Worm (Caenorhabditis elegans) whole organism, late embryonic: ENCODE measurements around the gene irld-60.
A peak's percentile ranks its signal among the peaks of the same experiment; 100 is the strongest.

ENCODE experiments used
- K02D7.2 ChIP-seq: sonication (generic microtip); optimal IDR thresholded peaks from 2 replicates; lab custom pipeline; 2017; ENCODE audit warnings: mild to moderate bottlenecking, missing genetic modification characterization, missing compliant biosample characterization
- T23F11.4 ChIP-seq: fragments of 200-800 bp; sonication (Bioruptor generic); optimal IDR thresholded peaks from 2 replicates; lab custom pipeline; 2018; ENCODE audit warnings: mild to moderate bottlenecking, missing genetic modification characterization, missing compliant biosample characterization
- Y22D7AL.16 ChIP-seq: sonication (generic microtip); optimal IDR thresholded peaks from 2 replicates; lab custom pipeline; 2016; ENCODE audit warnings: missing genetic modification characterization, missing compliant biosample characterization
- ceh-2 ChIP-seq: sonication (generic microtip); optimal IDR thresholded peaks from 2 replicates; lab custom pipeline; 2016; ENCODE audit warnings: missing genotype, missing genetic modification characterization, missing compliant biosample characterization
- ceh-31 ChIP-seq: sonication (generic microtip); optimal IDR thresholded peaks from 2 replicates; lab custom pipeline; 2016; ENCODE audit warnings: missing genetic modification characterization, missing compliant biosample characterization
- ceh-45 ChIP-seq: fragments of 200-800 bp; sonication (Bioruptor generic); IDR thresholded peaks from 2 replicates; pipeline ENCODE4 v1.3.6; 2022; ENCODE audit warnings: missing genetic modification reagents, missing genetic modification characterization, missing compliant biosample characterization
- ceh-48 ChIP-seq: sonication (generic microtip); optimal IDR thresholded peaks from 2 replicates; lab custom pipeline; 2016; ENCODE audit warnings: missing genetic modification characterization, inconsistent platforms, missing compliant biosample characterization
- ceh-9 ChIP-seq: sonication (generic microtip); optimal IDR thresholded peaks from 2 replicates; lab custom pipeline; 2016; ENCODE audit warnings: mild to moderate bottlenecking, missing genetic modification characterization, inconsistent platforms, missing compliant biosample characterization
- che-1 ChIP-seq: sonication (generic microtip); optimal IDR thresholded peaks from 2 replicates; lab custom pipeline; 2016; ENCODE audit warnings: mild to moderate bottlenecking, missing genetic modification characterization, missing compliant biosample characterization
- dmd-4 ChIP-seq: sonication (generic microtip); optimal IDR thresholded peaks from 2 replicates; lab custom pipeline; 2016; ENCODE audit warnings: borderline replicate concordance, missing genetic modification characterization, missing compliant biosample characterization
- dve-1 ChIP-seq: sonication (generic microtip); optimal IDR thresholded peaks from 2 replicates; lab custom pipeline; 2017; ENCODE audit warnings: antibody characterized with exemption, mild to moderate bottlenecking, missing genetic modification characterization, missing compliant biosample characterization
- eyg-1 ChIP-seq: sonication (generic microtip); optimal IDR thresholded peaks from 2 replicates; lab custom pipeline; 2016; ENCODE audit warnings: missing genotype, missing genetic modification characterization, missing compliant biosample characterization
- fax-1 ChIP-seq: sonication (generic microtip); optimal IDR thresholded peaks from 2 replicates; lab custom pipeline; 2016; ENCODE audit warnings: missing genotype, missing genetic modification characterization, missing compliant biosample characterization
- fkh-10 ChIP-seq: fragments of 150-350 bp; optimal IDR thresholded peaks from 2 replicates; lab custom pipeline; 2014; ENCODE audit warnings: missing biosample characterization, missing genetic modification reagents, missing genetic modification characterization
- fkh-6 ChIP-seq: sonication (generic microtip); optimal IDR thresholded peaks from 2 replicates; lab custom pipeline; 2016; ENCODE audit warnings: missing genetic modification characterization, missing compliant biosample characterization
- gmeb-2 ChIP-seq: sonication (generic microtip); optimal IDR thresholded peaks from 2 replicates; lab custom pipeline; 2016; ENCODE audit warnings: missing genetic modification characterization, inconsistent platforms, missing compliant biosample characterization
- hlh-6 ChIP-seq: sonication (generic microtip); optimal IDR thresholded peaks from 2 replicates; lab custom pipeline; 2016; ENCODE audit warnings: missing genotype, missing genetic modification characterization, missing compliant biosample characterization
- lin-11 ChIP-seq: fragments of 200-800 bp; sonication (Bioruptor generic); optimal IDR thresholded peaks from 2 replicates; lab custom pipeline; 2018; ENCODE audit warnings: mild to moderate bottlenecking, missing genetic modification characterization, missing compliant biosample characterization
- nfya-1 ChIP-seq: sonication (generic microtip); optimal IDR thresholded peaks from 2 replicates; lab custom pipeline; 2017; ENCODE audit warnings: missing genetic modification characterization, mild to moderate bottlenecking, missing compliant biosample characterization, antibody characterized with exemption, moderate library complexity
- nhr-11 ChIP-seq: fragments of 150-350 bp; optimal IDR thresholded peaks from 2 replicates; lab custom pipeline; 2014; ENCODE audit warnings: missing biosample characterization, missing genetic modification characterization
- nhr-232 ChIP-seq: sonication (generic microtip); optimal IDR thresholded peaks from 2 replicates; lab custom pipeline; 2016; ENCODE audit warnings: missing genetic modification characterization, missing compliant biosample characterization
- npax-4 ChIP-seq: sonication (generic microtip); optimal IDR thresholded peaks from 2 replicates; lab custom pipeline; 2016; ENCODE audit warnings: missing genetic modification characterization, missing compliant biosample characterization
- pax-1 ChIP-seq: fragments of 150-350 bp; optimal IDR thresholded peaks from 2 replicates; lab custom pipeline; 2014; ENCODE audit warnings: missing biosample characterization, missing genetic modification characterization
- pha-4 ChIP-seq: fragments of 150-350 bp; optimal IDR thresholded peaks from 2 replicates; lab custom pipeline; 2018; ENCODE audit warnings: missing biosample characterization, missing genetic modification reagents, missing genetic modification characterization
- ref-2 ChIP-seq: sonication (generic microtip); optimal IDR thresholded peaks from 2 replicates; lab custom pipeline; 2016; ENCODE audit warnings: missing genetic modification characterization, missing compliant biosample characterization
- sox-2 ChIP-seq: fragments of 200-800 bp; sonication (Bioruptor generic); IDR thresholded peaks from 2 replicates; pipeline ENCODE4 v1.3.6; 2022; ENCODE audit warnings: missing genetic modification reagents, missing genetic modification characterization, missing compliant biosample characterization
- syd-9 ChIP-seq: sonication (generic microtip); optimal IDR thresholded peaks from 2 replicates; lab custom pipeline; 2016; ENCODE audit warnings: mild to moderate bottlenecking, missing genetic modification characterization, moderate library complexity, missing compliant biosample characterization
- tbx-2 ChIP-seq: sonication (generic microtip); optimal IDR thresholded peaks from 2 replicates; lab custom pipeline; 2016; ENCODE audit warnings: missing genetic modification characterization, missing compliant biosample characterization
- tbx-7 ChIP-seq: sonication (generic microtip); optimal IDR thresholded peaks from 2 replicates; lab custom pipeline; 2016; ENCODE audit warnings: missing genotype, missing genetic modification characterization, missing compliant biosample characterization
- unc-42 ChIP-seq: sonication (generic microtip); optimal IDR thresholded peaks from 2 replicates; lab custom pipeline; 2016; ENCODE audit warnings: missing genotype, missing genetic modification characterization, missing compliant biosample characterization
- unc-55 ChIP-seq: sonication (generic microtip); optimal IDR thresholded peaks from 2 replicates; lab custom pipeline; 2017; ENCODE audit warnings: missing biosample characterization, missing genetic modification reagents, missing genetic modification characterization
- zip-5 ChIP-seq: sonication (generic microtip); optimal IDR thresholded peaks from 2 replicates; lab custom pipeline; 2016; ENCODE audit warnings: missing genetic modification characterization, missing compliant biosample characterization

irld-60 gene

ce11 chrIII:12711682-12712081 lies 39.0 kb downstream of the irld-60 start:
- no peak for TF ChIP-seq hlh-6 (tag; lab: Kevin White, UChicago)

DNA sequence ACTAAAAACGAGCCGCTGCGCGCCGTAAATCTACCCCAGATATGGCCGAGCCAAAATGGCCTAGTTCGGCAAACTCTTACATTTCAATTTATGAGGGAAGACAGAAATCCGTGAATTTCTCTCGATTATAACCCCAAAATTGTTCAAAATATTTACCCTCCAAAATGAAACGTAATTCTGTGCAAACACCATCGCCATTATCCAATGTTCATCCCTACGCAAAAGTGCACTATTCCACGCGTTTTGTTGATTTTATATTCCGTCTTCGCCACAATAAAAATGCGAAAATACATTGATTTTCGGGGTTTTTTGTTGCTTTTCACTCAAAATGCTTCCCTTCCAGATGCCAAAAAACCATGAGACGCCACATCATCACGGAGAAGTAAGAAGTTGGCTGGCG lies 39.5 kb downstream of the irld-60 start, which contains the start of gene hut-1:
hut-1 (plus strand) TSS at position 344 of the 400 bp plus-strand sequence.
- peak; percentile 72 for TF ChIP-seq unc-42 (tag; lab: Kevin White, UChicago)
- TF ChIP-seq ceh-9, result no peak
- peak; percentile 17 for TF ChIP-seq ceh-48 (tag; lab: Kevin White, UChicago)
- TF ChIP-seq nfya-1 (tag; lab: Kevin White, UChicago), result peak; percentile 32
- no peak for TF ChIP-seq dmd-4 (tag; lab: Kevin White, UChicago)
- peak; percentile 31 for TF ChIP-seq ref-2 (tag; lab: Kevin White, UChicago)
- TF ChIP-seq tbx-7, result no peak
- TF ChIP-seq Y22D7AL.16 (tag; lab: Kevin White, UChicago), result no peak
- TF ChIP-seq fkh-10 (GFP tag; lab: Kevin White, UChicago), result no peak
- TF ChIP-seq ceh-31 (tag; lab: Kevin White, UChicago), result peak; percentile 33
- TF ChIP-seq tbx-2 (tag; lab: Kevin White, UChicago), result no peak
- TF ChIP-seq che-1 (tag; lab: Kevin White, UChicago), result no peak
- TF ChIP-seq unc-55, result no peak
- no peak for TF ChIP-seq ceh-45 (GFP tag; lab: Robert Waterston, UW)
- TF ChIP-seq nhr-11 (tag; lab: Kevin White, UChicago), result no peak
- no peak for TF ChIP-seq ceh-2
- no peak for TF ChIP-seq npax-4 (tag; lab: Kevin White, UChicago)
- no peak for TF ChIP-seq fax-1 (tag; lab: Kevin White, UChicago)
- no peak for TF ChIP-seq fkh-6 (tag; lab: Kevin White, UChicago)
- TF ChIP-seq K02D7.2 (tag; lab: Kevin White, UChicago), result no peak
- no peak for TF ChIP-seq zip-5 (tag; lab: Kevin White, UChicago)
- TF ChIP-seq gmeb-2 (tag; lab: Kevin White, UChicago), result no peak

DNA sequence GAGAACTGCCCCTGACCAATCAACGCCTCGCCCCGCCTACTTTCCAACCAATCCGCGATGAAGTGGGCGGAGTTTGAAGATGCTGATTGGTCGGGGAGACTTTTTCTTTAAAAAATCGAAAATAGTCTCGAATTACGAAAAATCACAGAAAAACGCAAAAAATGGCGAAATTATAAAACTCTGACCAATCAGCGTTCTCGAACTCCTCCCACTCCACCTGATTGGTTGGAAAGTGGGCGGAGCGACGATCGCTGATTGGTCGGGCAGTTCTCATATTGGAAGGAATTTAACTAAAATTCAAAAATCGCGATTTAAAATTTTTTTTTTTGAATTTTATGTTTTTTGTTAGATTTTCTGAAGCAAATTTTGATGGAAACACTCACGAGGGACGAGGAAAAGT lies 47.5 kb downstream of the irld-60 start:
- TF ChIP-seq nfya-1 (tag; lab: Kevin White, UChicago), result peak; percentile 91
- TF ChIP-seq pha-4 (tag; lab: Kevin White, UChicago), result no peak

DNA sequence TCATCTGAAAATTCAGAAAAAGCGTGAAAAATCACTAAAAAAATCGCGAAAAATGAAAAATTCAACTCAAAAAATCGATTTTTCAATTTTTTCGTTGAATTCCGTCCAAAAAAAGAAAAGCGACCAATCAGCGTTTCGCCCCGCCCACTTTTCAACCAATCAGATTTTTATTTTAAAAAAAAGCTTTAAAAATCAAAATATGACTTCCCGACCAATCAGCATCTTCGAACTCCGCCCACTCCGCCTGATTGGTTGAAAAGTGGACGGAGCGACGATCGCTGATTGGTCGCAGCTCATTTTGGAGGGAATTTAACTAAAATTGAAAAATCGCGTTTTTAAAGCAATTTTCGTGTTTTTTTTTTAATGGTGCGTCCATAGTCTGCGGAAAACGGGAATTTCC lies 48.4 kb downstream of the irld-60 start:
- no peak for TF ChIP-seq hlh-6 (tag; lab: Kevin White, UChicago)
- peak; percentile 85 for TF ChIP-seq nfya-1 (tag; lab: Kevin White, UChicago)
- no peak for TF ChIP-seq pax-1 (tag; lab: Kevin White, UChicago)

DNA sequence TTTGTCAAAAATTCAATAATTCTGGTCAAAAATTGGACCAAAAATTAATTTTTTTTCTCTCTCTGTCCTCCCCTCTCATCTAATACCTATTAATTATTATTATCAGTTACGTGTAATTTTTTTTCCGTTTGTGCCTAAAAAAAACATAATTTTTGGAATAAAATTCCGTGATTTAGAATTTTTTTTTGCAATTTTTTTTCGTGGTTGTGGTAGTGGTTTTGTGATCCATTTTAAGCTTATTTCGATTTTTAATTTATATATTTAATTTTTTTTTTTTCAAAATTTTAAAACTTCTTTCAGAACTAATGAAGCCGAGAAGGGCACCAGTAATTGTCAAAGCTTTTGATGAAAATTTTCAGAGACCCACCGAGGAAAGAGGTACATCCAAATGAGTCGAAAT lies 51.5 kb downstream of the irld-60 start, which contains the start of gene sas-1:
sas-1 (plus strand) TSS at position 301 of the 400 bp plus-strand sequence.
- TF ChIP-seq pax-1 (tag; lab: Kevin White, UChicago) (no peak), T23F11.4 (GFP tag; lab: Kevin White, UChicago) (no peak), sox-2 (GFP tag; lab: Robert Waterston, UW) (no peak), dve-1 (tag; lab: Kevin White, UChicago) (no peak), lin-11 (tag; lab: Kevin White, UChicago) (no peak), syd-9 (no peak), tbx-2 (tag; lab: Kevin White, UChicago) (no peak), nhr-232 (tag; lab: Kevin White, UChicago) (no peak), eyg-1 (tag; lab: Kevin White, UChicago) (no peak)
